Worm (Caenorhabditis elegans): Measurements from ENCODE around the gene atic-1.

The atic-1 gene

DNA sequence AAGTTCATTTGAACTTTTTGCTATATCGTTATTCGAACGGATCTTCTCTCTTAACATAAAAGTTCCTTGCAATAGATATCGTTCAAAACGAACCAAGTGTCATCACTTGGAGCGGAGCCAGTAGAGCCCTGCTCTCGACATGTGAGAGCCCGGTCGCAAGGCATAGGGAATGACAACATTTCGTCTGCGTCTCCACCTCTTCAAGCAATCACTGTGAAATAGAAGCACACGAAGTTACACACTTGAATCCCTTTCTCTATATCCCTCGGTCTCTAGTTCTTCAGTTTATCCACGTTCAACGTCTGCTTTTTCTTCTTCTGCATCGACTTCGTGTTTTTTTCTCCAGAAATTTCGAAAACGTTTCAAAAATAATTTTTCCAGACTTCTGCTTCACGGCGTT is 21.5 kb downstream of the atic-1 start, which contains the start of gene C49H3.6 (continued):
- no peak for TF ChIP-seq C04F5.9 (tag; optimal IDR thresholded peaks at IDR 0.05)
- TF ChIP-seq pax-3 (tag; optimal IDR thresholded peaks at IDR 0.05) = no peak
- peak; percentile 5 for TF ChIP-seq ztf-4 (tag; optimal IDR thresholded peaks at IDR 0.05)
- peak; percentile 43 for TF ChIP-seq fkh-8 (tag; optimal IDR thresholded peaks at IDR 0.05)
- TF ChIP-seq ceh-82 (tag; optimal IDR thresholded peaks at IDR 0.05) = peak in 1 of 3 experiments; percentile 39
- peak; percentile 24 to 26 for TF ChIP-seq efl-1 (optimal IDR thresholded peaks at IDR 0.05)
- no peak for TF ChIP-seq efl-1 (GFP tag; optimal IDR thresholded peaks at IDR 0.05 in 1 of 2)
- TF ChIP-seq mdl-1 (tag; optimal IDR thresholded peaks at IDR 0.05) = peak in 1 of 2 experiments; percentile 21
- TF ChIP-seq dpl-1 (GFP tag; optimal IDR thresholded peaks at IDR 0.05) = peak in 1 of 3 experiments; percentile 18
- no peak for TF ChIP-seq hlh-17 (GFP tag; optimal IDR thresholded peaks at IDR 0.05; ENCODE audit: borderline replicate concordance)
- TF ChIP-seq Y116A8C.19 (tag; optimal IDR thresholded peaks at IDR 0.05; ENCODE audit: borderline replicate concordance) = no peak
- no peak for TF ChIP-seq irx-1 (tag; optimal IDR thresholded peaks at IDR 0.05)
- no peak for TF ChIP-seq zip-4 (GFP tag; optimal IDR thresholded peaks at IDR 0.05)
- no peak for TF ChIP-seq lin-15B (tag; optimal IDR thresholded peaks at IDR 0.05)
- TF ChIP-seq lir-3 (tag; optimal IDR thresholded peaks at IDR 0.05; ENCODE audit: poor library complexity) = peak; percentile 3
- peak; percentile 38 for TF ChIP-seq mep-1 (tag; optimal IDR thresholded peaks at IDR 0.05)
- TF ChIP-seq C34B4.2 (tag; optimal IDR thresholded peaks at IDR 0.05) = no peak
- no peak for TF ChIP-seq nhr-19 (GFP tag; conservative IDR thresholded peaks at IDR 0.05)
- peak in 1 of 2 experiments; percentile 29 for TF ChIP-seq lin-35 (GFP tag; optimal IDR thresholded peaks at IDR 0.05)
- TF ChIP-seq unc-30 (tag; optimal IDR thresholded peaks at IDR 0.05) = no peak
- TF ChIP-seq ztf-11 (tag; optimal IDR thresholded peaks at IDR 0.05) = no peak
- no peak for TF ChIP-seq efl-3 (GFP tag; optimal IDR thresholded peaks at IDR 0.05)
- TF ChIP-seq nhr-11 (tag; optimal IDR thresholded peaks at IDR 0.05) = no peak
- peak in 1 of 2 experiments; percentile 72 for TF ChIP-seq lsy-2 (tag; optimal IDR thresholded peaks at IDR 0.05)
- peak; percentile 2 for TF ChIP-seq fkh-10 (GFP tag; optimal IDR thresholded peaks at IDR 0.05)
- no peak for TF ChIP-seq pag-3 (tag; optimal IDR thresholded peaks at IDR 0.05; ENCODE audit: borderline replicate concordance, insufficient read depth)
- no peak for TF ChIP-seq nhr-85 (tag)
- no peak for TF ChIP-seq nhr-90 (tag; optimal IDR thresholded peaks at IDR 0.05; ENCODE audit: poor library complexity)
- TF ChIP-seq aha-1 (tag; optimal IDR thresholded peaks at IDR 0.05) = no peak
- TF ChIP-seq nhr-12 (tag; optimal IDR thresholded peaks at IDR 0.05) = no peak
- no peak for TF ChIP-seq nhr-28 (tag; optimal IDR thresholded peaks at IDR 0.05)
- TF ChIP-seq xbp-1 (tag; optimal IDR thresholded peaks at IDR 0.05) = peak; percentile 5
- peak; percentile 18; the same call in 1 of the 2 replicates for TF ChIP-seq isw-1 (GFP tag; IDR thresholded peaks at IDR 0.05)
- no peak for TF ChIP-seq unc-98 (GFP tag; IDR thresholded peaks at IDR 0.05)
- TF ChIP-seq lin-13 (GFP tag; optimal IDR thresholded peaks at IDR 0.05) = no peak
- TF ChIP-seq unc-130 (tag; optimal IDR thresholded peaks at IDR 0.05) = no peak

DNA sequence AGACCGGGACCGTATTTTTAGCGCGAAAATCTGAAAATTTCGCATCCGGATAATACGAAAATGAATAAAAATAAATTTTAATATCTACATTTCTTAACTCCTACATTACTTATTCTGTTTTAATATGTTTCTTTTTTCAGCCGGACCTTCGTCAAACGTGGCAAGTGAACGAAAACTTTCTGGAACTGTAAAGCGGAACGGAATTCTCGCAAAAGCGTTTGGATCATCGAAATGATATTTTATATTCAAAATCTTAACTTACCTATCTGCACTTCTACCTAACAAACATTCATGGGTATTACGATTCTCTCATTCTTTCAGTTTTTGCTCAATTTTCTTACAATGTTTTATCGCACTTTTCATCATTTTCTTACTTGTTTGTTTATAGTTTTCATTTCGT is 24.8 kb downstream of the atic-1 start:
- TF ChIP-seq C04F5.9 (tag; optimal IDR thresholded peaks at IDR 0.05) (no peak), snpc-4 (tag; optimal IDR thresholded peaks at IDR 0.05) (no peak), efl-1 (optimal IDR thresholded peaks at IDR 0.05) (no peak), efl-1 (GFP tag; optimal IDR thresholded peaks at IDR 0.05 in 1 of 2) (peak in 1 of 2 experiments; percentile 91)

DNA sequence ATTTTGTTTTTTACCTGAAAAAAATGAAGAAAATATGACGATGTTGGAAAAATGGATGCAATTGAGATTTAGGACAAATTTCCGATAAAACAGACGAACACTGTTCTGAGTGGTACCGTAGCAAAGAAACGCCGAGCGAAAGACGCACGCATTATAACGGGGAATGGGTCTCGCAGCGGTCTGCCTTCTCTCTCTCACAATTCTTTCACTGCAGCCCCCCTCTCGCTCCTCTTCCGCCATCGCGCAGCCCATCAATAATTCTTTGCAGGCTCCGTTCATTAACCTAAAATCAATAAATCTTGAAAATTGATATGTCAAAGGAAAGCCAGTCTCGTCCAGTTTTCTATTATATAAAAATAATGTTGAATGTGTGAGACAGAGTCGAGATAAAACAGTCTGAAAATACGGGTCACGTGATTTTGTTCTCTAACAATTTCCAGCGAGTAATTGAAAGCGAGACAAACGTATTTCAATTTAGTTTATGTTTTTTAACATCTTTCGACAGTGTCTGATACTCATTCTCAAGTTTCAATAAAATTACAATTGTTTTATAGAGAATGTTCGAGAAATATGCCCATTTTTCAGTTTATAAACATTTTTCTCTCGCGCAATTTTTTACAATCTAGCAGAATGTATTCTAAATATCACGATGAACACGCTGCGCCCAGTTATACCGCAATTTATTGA is 27.8 kb downstream of the atic-1 start:
- TF ChIP-seq egl-13 (tag; optimal IDR thresholded peaks at IDR 0.05) (peak; percentile 41), egl-27 (tag; optimal IDR thresholded peaks at IDR 0.05) (no peak), mdl-1 (tag; optimal IDR thresholded peaks at IDR 0.05) (peak in 1 of 2 experiments; percentile 13), tbx-2 (tag; optimal IDR thresholded peaks at IDR 0.05) (peak; percentile 3), jun-1 (tag; optimal IDR thresholded peaks at IDR 0.05) (no peak), dsc-1 (tag; optimal IDR thresholded peaks at IDR 0.05) (no peak), nhr-47 (tag; optimal IDR thresholded peaks at IDR 0.05) (peak; percentile 34), Y116A8C.19 (tag; optimal IDR thresholded peaks at IDR 0.05; ENCODE audit: borderline replicate concordance) (no peak), ama-1 (optimal IDR thresholded peaks at IDR 0.05) (no peak), lin-14 (GFP tag; optimal IDR thresholded peaks at IDR 0.05) (peak; percentile 49), unc-30 (tag; optimal IDR thresholded peaks at IDR 0.05) (no peak), snu-23 (GFP tag; optimal IDR thresholded peaks at IDR 0.05) (peak; percentile 37), efl-1 (optimal IDR thresholded peaks at IDR 0.05) (peak in 1 of 2 experiments; percentile 32), efl-1 (GFP tag; optimal IDR thresholded peaks at IDR 0.05 in 1 of 2) (peak; percentile 9 to 92), pag-3 (tag; optimal IDR thresholded peaks at IDR 0.05; ENCODE audit: borderline replicate concordance, insufficient read depth) (no peak), nhr-71 (tag; optimal IDR thresholded peaks at IDR 0.05) (peak; percentile 38), lsy-2 (tag; optimal IDR thresholded peaks at IDR 0.05) (peak; percentile 18 to 51), lin-35 (GFP tag; optimal IDR thresholded peaks at IDR 0.05) (peak; percentile 3 to 23), F16B12.6 (tag; optimal IDR thresholded peaks at IDR 0.05) (no peak), mep-1 (tag; optimal IDR thresholded peaks at IDR 0.05) (peak; percentile 53)

Data from whole organism, L1 larva.